Worm (Caenorhabditis elegans): Measurements from ENCODE around the gene T05A7.6.

T05A7.6 gene

DNA sequence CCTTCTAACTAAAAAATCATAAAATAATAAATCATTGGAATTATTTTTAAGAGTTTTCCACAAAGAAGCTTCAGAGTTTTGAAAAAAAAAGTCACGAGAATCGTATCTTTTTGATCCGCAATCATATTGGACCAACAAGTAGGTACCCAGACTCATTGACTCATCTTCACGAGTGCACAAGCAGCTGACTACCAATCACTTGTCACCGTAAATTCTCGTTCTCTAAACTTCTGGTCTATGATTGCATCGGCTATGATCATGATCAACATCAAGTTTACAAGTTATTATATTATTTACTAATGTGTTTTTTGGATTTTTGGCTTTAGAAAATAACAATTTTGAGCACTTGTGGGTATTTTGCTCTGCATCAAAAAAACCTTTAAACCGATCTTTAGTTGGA, 4.6 kb upstream of the T05A7.6 start:
- no peak for TF ChIP-seq unc-62 (GFP tag; optimal IDR thresholded peaks at IDR 0.05)

DNA sequence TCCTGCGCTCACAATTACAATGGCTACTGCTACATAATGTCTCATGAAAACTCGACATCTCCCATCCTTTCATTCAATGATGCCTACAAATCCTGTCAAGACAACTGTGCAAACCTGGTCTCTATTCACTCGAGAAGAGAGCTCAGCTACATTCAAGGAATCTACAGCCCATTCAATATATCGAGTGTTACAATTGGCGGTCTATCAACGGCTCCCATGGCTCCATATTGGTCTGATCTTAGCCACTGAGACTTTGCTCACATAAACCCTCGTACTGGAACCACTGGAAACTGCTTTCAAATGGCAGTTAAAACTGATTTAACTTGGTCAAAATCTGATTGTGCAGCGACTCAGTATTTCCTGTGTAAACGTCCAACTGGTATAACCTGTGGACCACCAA, 3.9 kb upstream of the T05A7.6 start, which contains the start of gene T05A7.3:
Gene T05A7.3, plus strand, starts transcription at position 301 of the 400 bp plus-strand sequence.
- no peak for TF ChIP-seq unc-62 (GFP tag; optimal IDR thresholded peaks at IDR 0.05)

DNA sequence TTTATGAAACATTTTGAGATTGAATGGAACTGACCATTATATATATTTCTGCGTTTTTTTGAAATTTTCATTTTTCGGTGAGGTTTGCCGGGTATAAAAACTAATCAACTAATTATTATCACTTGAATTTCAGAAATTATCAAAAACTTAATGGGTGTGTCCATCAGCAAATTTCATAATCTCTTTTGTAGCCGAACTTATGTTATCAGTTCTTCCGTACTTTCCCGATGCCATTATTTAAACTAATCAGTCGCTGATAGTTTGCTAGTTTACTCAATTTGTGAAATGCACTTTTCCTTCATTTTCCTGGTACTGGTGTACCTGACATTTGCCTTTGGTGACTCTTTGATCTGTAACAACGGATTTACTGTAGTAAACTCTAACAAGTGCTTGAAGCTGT, 2.6 kb upstream of the T05A7.6 start:
- no peak for TF ChIP-seq unc-62 (GFP tag; optimal IDR thresholded peaks at IDR 0.05)

DNA sequence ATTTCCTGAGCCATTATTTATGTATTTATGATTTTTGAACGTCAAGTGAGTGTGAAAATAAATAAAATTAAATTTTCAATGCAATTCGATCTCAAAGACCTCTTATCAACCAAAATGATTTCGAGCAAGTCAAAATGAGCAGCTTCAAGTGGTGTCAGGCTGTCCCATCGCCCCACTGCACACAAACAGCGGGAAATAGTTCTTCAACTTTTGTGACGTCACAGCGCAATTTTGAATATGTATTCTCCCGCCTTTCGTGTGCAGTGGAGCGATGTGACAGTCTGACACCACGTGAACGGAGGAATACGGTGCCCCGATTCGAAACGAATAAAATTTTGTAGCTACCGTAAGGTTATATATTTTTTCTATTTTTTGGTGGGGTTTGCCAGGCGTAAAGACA, 2.1 kb upstream of the T05A7.6 start:
- no peak for TF ChIP-seq unc-62 (GFP tag; optimal IDR thresholded peaks at IDR 0.05)

DNA sequence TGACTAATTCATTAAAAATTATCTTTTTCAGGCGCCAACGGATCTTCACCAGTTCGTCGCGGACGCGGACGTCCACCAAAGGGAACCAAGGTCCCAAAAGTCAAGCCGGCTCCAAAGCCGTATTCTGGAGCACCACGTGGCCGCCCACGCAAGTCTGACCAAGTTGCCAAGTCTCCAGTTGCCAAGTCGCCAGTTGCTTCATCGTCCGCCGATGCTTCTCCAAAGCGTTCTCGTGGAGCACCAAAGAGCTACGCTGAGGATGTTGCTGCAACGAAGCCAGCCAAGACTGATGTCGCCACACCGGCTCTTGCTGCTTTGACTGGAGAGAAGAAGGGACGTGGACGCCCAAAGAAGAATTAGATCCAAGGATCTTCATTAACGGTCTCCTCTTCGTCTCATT, 1.6 kb upstream of the T05A7.6 start:
- no peak for TF ChIP-seq unc-62 (GFP tag; optimal IDR thresholded peaks at IDR 0.05)

DNA sequence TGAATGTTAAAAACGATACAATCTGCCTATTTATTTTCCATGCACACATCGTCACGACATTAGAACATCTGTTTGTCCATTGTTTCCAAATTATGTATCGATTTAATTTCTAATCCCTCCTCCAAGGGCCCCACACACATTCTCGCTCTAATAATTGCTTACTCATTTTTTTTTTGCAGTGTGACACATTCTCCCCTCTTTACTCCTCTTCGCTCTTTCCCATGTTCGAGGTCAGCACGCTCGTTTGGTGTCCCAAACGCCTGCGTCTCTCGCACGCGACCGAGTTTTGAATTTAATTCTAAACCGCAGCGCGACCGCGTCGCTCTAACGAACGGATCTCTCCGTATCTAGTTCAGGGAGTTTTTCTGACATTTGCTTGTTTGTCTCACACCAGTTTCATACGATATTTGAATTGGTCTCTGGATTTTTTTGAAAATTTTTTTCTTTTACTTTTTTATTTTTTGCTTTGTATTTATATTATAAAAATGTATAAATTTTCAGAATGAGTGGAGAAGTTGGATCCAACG, 1.1 kb upstream of the T05A7.6 start, which contains the start of the genes clec-140 and hmg-11:
Gene clec-140, plus strand, starts transcription at position 477 of the 527 bp plus-strand sequence.
Gene hmg-11, plus strand, starts transcription at position 502 of the 527 bp plus-strand sequence.
- no peak for TF ChIP-seq unc-62 (GFP tag; optimal IDR thresholded peaks at IDR 0.05)

DNA sequence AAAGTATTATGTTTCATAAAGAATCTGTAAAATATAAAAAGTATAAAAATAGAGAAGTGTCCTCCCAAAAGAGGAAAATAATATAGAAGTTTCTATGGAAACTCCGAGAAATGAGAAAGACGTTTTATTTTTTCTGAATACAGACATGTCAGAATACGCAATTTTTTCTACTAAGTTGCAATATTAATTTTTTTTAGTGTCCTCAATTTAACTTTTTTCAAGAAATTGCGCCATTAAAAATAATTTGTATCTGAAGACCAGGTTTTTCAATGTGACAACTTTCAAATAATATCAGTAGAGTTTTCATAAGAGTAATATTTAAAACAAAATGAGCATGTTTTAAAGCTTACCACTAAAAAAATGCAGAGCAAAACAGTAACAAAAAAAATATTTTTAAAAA, 4.0 kb downstream of the T05A7.6 start, which contains the start of gene fut-5:
Gene fut-5, minus strand, starts transcription at position 101 of the 400 bp plus-strand sequence.
- TF ChIP-seq unc-62 (GFP tag; optimal IDR thresholded peaks at IDR 0.05): no peak

DNA sequence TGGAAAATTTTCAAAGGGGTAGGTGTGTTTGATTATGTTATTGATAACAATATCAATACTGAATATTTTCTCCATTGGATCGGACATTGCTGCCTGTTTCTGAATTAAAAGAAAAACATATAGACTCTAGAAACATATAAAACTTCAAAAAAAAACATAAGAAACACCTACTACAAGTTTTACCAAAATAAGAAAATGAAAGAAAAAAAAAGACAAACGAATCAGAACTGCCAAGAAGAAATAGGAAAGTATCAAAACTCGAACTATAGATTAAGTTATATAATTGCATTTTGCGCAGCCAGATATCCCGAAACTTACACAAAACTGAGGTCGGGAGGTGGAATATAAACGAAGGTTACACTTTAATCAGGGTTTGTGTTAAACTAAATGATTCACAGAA, 6.2 kb downstream of the T05A7.6 start, which contains the start of gene T05A7.11:
Gene T05A7.11, minus strand, starts transcription at position 101 of the 400 bp plus-strand sequence.
- TF ChIP-seq unc-62 (GFP tag; optimal IDR thresholded peaks at IDR 0.05): no peak

DNA sequence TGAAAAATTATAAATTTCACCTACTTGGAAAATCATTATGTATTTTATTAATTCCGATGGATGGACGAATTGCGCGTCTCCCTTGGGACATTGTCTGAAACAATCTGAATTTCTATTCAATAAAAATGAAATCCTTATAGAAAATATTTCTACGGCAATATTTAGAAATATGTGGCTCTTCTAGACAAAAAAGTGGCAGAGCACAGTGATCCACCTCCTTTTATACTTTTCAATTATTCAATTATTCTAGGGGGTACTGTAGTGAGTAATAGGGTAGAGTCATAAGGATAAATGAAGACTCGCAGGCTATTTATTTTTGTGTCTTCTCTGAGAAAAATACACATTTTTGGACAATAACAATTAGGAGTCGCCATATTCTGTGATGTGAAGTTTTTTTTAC, 8.4 kb downstream of the T05A7.6 start, which contains the start of gene T05A7.12:
Gene T05A7.12, minus strand, starts transcription at position 101 of the 400 bp plus-strand sequence.
- TF ChIP-seq unc-62 (GFP tag; optimal IDR thresholded peaks at IDR 0.05): no peak

DNA sequence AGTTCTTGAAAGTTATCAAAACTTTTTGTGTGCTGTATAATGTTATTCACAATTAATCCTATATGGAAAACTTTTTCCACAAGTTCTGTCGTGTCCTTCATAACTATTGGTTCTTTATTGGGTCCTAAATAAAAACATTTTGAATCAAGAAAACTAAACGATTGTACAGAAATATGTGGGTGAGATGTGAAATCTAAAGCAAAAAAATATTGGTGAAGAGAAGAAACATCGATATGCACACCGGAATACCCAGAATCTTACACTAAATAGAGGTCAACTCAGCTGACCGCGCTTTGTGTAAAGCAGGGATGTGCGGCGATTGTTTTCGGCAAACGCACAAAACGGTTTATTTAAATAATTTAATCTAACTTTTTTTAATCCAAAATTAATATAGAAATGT, 10.3 kb downstream of the T05A7.6 start, which contains the start of gene T05A7.13:
Gene T05A7.13, minus strand, starts transcription at position 101 of the 400 bp plus-strand sequence.
- no peak for TF ChIP-seq unc-62 (GFP tag; optimal IDR thresholded peaks at IDR 0.05)

DNA sequence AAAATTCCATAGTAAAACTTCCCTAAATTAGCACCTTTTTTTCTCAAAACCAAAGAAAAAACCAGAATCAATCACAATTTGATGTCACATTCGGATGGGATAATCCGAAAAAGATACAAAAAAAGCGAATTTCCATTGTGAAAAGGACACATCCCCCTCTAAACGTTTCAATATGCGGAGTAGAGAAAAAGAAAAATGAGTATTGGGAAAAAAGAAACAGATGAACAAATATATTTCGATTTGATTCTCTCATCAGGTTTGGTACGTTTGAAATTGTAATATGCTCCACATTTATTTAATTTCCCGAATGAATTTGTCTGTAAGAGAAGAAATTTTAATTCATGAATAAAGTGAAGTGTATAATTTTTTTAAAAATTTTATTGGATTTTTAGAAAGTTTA, 13.3 kb downstream of the T05A7.6 start:
- no peak for TF ChIP-seq unc-62 (GFP tag; optimal IDR thresholded peaks at IDR 0.05)

DNA sequence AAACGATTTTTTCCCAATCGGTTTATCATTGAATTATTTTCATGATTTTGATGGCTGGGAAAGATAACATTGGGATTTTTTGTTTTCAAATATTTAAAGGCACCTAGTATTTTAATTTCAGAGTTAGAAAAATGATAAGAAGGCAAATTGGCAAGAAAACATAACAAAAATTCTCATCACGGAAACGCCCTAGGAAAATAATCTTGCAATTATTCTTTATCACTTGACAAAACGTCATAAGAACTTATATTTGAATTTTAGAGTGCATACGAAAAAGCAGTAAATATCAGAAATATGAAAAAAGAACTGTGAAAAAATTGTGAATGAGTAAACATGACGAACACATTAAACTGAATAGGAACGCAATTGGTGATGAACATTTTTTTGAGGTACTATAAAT, 14.2 kb downstream of the T05A7.6 start:
- no peak for TF ChIP-seq unc-62 (GFP tag; optimal IDR thresholded peaks at IDR 0.05)

DNA sequence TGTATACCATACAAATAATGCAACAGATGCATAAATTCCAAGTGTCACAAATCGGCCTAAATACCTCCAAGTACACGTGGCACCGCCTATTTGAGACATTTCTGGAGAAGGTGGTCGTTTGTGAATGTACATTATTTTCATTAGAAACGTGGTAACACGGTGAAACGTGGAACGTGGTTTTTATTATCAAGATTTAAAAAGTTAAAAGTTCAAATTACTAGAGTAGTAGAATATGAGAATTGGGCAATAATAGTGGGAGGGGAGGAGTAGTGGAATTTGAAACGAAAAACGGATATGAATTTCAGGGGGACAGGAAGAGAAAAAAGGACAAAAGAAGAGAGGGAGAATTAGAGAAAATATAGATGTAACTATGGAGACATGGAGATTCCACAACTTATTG, 15.8 kb downstream of the T05A7.6 start, which contains the start of gene fut-6:
Gene fut-6, minus strand, starts transcription at position 101 of the 400 bp plus-strand sequence.
- TF ChIP-seq unc-62 (GFP tag; optimal IDR thresholded peaks at IDR 0.05): no peak

DNA sequence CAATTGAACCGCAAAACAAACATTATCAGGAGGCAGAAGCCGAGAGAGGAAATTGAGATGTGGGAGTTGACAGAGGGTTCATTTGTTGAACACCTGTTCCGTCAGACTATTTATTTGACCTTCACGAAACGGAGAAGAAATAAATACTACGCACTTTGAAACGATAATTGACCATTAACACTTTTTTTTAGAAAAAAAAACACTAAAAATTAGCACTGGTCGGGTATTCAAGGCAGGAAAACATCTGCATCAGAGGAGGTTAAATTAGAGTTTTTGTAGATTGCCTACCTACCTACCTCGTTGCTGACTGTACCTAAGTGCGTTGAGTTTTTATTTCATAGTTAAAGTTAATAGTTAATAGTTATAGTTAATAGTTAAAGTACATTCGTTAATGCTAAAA, 21.5 kb downstream of the T05A7.6 start:
- TF ChIP-seq unc-62 (GFP tag; optimal IDR thresholded peaks at IDR 0.05): no peak

DNA sequence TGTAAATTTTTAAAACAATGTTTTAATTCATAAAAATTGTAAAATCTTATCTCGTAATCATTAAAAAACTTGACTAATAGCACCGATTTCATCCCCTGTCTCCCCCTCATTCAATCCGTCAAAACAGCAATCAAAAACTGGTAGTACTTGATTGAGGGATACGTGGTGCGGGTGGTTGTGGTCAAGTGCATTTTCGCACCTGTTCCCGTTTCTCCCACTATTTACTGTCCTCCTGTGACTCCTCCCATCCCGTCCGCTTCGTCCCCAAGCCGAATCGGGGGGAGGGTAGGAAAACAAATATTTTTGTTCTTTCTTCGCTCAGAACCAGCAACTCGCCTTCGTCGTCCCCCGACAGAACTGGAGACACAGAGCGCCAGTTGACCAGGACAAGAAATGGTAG, 22.8 kb downstream of the T05A7.6 start, which contains the start of gene lgc-27:
Gene lgc-27, plus strand, starts transcription at position 301 of the 400 bp plus-strand sequence.
- no peak for TF ChIP-seq unc-62 (GFP tag; optimal IDR thresholded peaks at IDR 0.05)

DNA sequence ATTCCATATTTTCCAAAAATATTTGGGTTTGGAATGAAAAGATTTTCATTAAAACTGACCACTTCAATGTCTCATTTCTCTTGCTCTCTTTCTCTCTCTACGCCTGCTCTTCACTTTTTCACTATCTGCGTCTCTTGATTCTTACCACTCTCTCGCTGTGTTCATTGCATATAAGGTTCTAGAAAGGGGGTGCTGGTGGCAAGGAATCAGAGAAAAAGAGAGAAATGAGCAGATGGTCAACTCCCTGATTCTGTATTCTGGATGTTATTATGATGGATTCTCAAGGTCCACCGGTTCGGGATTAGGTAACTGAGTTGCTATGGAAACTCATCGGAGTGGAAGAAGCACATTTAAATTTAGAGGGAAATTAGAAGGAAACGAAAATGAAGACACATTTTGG, 30.8 kb downstream of the T05A7.6 start:
- TF ChIP-seq unc-62 (GFP tag; optimal IDR thresholded peaks at IDR 0.05): no peak

DNA sequence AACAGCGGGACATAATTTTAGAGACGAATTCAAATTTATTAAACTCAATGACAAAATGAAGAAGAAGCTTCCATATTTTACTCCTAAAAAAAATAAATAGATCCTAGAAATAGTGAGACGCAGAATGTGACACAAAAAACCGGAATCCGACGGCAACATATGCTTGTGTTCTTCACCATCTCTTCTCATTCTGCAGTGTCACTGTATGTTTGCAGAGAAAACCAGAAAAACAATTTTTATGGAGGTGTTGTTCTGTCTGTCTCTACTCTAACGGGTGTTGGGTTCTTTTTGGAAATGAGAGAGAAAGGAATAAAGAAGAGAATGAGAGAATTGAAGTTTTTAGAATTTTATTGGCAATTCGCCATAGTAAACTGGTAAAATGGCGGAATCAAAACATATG, 32.7 kb downstream of the T05A7.6 start:
- TF ChIP-seq unc-62 (GFP tag; optimal IDR thresholded peaks at IDR 0.05): no peak

Data from whole organism, dauer.